Worm (Caenorhabditis elegans): Measurements from ENCODE around the gene R08A2.1.

Gene R08A2.1

DNA sequence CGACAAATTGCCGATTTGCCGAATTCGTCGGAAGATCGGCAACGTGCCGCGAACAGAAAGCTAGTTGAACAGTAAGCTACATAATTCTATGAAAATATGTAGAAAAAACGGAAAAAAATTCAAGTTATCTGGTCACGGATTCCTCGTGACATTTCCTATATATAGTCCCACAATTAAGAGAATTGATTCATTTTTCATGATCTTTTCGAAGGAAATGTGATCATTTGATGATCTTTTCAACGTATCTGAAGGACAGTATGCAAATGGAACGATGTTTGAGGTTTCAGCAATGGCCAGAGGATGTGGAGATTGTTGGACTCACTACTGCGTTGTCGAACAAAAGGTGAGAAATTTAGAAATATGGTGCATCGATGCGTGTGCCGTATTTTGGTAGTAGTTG lies 11.4 kb downstream of the R08A2.1 start, which contains the start of gene R08A2.9:
R08A2.9 (plus strand) TSS at position 301 of the 400 bp plus-strand sequence.
- TF ChIP-seq elt-1 (tag; optimal IDR thresholded peaks at IDR 0.05; ENCODE audit: borderline replicate concordance, insufficient read depth) (no peak), lin-32 (GFP tag; optimal IDR thresholded peaks at IDR 0.05) (no peak), snpc-4 (tag; optimal IDR thresholded peaks at IDR 0.05) (no peak), ces-1 (GFP tag; optimal IDR thresholded peaks at IDR 0.05) (no peak), tbx-8 (GFP tag; optimal IDR thresholded peaks at IDR 0.05) (no peak), lsy-2 (tag; optimal IDR thresholded peaks at IDR 0.05) (no peak), ham-2 (GFP tag; optimal IDR thresholded peaks at IDR 0.05) (no peak), mab-5 (tag; optimal IDR thresholded peaks at IDR 0.05) (no peak), unc-120 (tag; optimal IDR thresholded peaks at IDR 0.05; ENCODE audit: poor library complexity, severe bottlenecking) (no peak), blmp-1 (tag; optimal IDR thresholded peaks at IDR 0.05) (no peak), unc-62 (GFP tag; optimal IDR thresholded peaks at IDR 0.05) (no peak), unc-39 (tag; optimal IDR thresholded peaks at IDR 0.05) (no peak), mls-2 (tag; optimal IDR thresholded peaks at IDR 0.05) (no peak), sem-2 (GFP tag; optimal IDR thresholded peaks at IDR 0.05) (no peak), hlh-1 (tag; optimal IDR thresholded peaks at IDR 0.05) (no peak), elt-3 (tag; optimal IDR thresholded peaks at IDR 0.05) (no peak), pha-4 (tag; optimal IDR thresholded peaks at IDR 0.05) (no peak), M03D4.4 (tag; optimal IDR thresholded peaks at IDR 0.05) (no peak), bed-3 (GFP tag; optimal IDR thresholded peaks at IDR 0.05) (no peak)

DNA sequence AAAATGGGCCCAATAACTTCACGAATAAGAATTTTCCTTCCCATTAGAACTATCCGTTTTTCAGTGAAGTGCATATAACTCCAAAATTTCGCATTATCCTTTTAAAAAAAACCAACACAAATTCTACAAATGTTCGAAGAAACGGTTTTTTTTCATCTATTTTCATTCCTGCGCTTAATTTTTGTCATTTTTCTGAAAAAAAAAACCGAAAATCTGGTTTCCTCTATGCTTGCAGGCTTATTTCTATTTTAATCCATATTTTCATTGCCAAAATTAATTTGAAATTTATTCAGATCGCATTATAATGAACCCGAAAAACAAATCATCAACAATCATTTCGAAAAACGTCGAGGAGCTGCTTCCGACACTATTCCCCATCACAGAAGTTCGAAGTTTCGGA lies 20.7 kb downstream of the R08A2.1 start, which contains the start of gene set-5:
set-5 (plus strand) TSS at position 301 of the 400 bp plus-strand sequence.
- TF ChIP-seq lin-13 (tag; optimal IDR thresholded peaks at IDR 0.05): no peak
- no peak for TF ChIP-seq ces-1 (GFP tag; optimal IDR thresholded peaks at IDR 0.05)
- TF ChIP-seq hlh-1 (tag; optimal IDR thresholded peaks at IDR 0.05): no peak
- no peak for TF ChIP-seq elt-1 (tag; optimal IDR thresholded peaks at IDR 0.05; ENCODE audit: borderline replicate concordance, insufficient read depth)
- TF ChIP-seq ham-2 (GFP tag; optimal IDR thresholded peaks at IDR 0.05): no peak
- no peak for TF ChIP-seq drap-1 (GFP tag; optimal IDR thresholded peaks at IDR 0.05)

DNA sequence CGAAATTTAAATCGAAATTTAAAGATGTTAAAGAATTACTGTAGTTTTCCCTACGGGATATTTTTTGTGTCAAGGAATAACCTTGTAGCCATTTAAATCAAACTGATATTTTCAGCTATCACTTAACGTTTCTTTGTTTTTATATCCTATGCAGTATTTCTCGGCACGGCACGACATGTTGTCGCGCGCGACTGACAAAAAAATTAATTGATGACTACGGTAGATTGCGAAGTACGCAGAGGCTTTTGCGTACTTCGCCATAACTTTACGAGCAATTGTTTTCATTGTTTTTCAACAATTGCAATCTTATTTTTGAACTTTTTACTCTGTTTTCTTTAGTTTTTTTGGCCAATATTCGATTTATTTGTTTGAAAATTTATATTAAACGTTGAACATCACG lies 21.4 kb downstream of the R08A2.1 start:
- peak; percentile 17 for TF ChIP-seq lsy-2 (tag; optimal IDR thresholded peaks at IDR 0.05)
- TF ChIP-seq unc-39 (tag; optimal IDR thresholded peaks at IDR 0.05): no peak
- TF ChIP-seq ztf-11 (tag; optimal IDR thresholded peaks at IDR 0.05): no peak
- TF ChIP-seq M03D4.4 (tag; optimal IDR thresholded peaks at IDR 0.05): no peak

DNA sequence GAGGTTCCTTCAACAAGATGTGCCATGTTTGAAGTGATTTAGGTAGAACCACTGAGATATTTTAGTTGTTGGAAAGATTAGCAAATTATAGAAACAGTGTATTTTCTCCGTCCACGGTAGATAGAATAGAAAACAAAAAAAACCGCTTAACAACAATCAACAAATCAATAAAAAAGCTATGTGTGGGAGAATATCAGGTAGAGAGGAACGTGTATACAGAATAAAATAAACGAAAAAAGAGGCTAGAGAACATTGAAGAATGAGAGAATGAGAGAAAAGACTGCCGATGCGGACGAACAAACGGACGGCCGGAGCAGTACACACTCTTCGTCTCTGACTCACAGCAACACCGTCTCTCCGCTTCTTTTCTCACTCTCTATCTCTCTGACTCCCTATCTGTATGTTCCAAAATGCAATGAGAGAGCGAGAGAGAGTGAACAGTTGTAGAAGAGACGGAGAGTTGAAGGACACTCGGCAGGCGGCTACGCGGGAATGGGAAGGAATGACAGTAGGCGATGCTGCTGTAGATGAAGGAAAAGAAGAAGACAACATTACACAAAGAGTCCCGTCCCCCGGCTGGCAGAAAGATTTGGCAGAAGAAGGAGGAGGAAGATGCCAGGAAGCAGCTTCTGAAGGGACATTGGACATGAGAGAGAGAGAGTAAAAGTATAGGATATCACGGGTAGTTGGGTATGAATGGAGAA lies 22.6 kb downstream of the R08A2.1 start, which contains the start of gene unc-112:
unc-112 (minus strand) TSS at position 51 of the 704 bp plus-strand sequence.
- TF ChIP-seq unc-62 (GFP tag; optimal IDR thresholded peaks at IDR 0.05): peak; percentile 97
- peak; percentile 90 for TF ChIP-seq ces-1 (GFP tag; optimal IDR thresholded peaks at IDR 0.05)
- peak; percentile 86 for TF ChIP-seq ham-2 (GFP tag; optimal IDR thresholded peaks at IDR 0.05)
- peak; percentile 15 for TF ChIP-seq lin-13 (tag; optimal IDR thresholded peaks at IDR 0.05)
- TF ChIP-seq zip-8 (tag; optimal IDR thresholded peaks at IDR 0.05): no peak
- peak; percentile 31 for TF ChIP-seq nhr-237 (tag; optimal IDR thresholded peaks at IDR 0.05)
- no peak for TF ChIP-seq unc-39 (tag; optimal IDR thresholded peaks at IDR 0.05)
- TF ChIP-seq nhr-2 (tag; optimal IDR thresholded peaks at IDR 0.05): peak; percentile 72
- no peak for TF ChIP-seq lin-32 (GFP tag; optimal IDR thresholded peaks at IDR 0.05)
- TF ChIP-seq mls-2 (tag; optimal IDR thresholded peaks at IDR 0.05): peak; percentile 89
- peak; percentile 42 for TF ChIP-seq M03D4.4 (tag; optimal IDR thresholded peaks at IDR 0.05)
- TF ChIP-seq lsy-2 (tag; optimal IDR thresholded peaks at IDR 0.05): peak; percentile 35
- peak; percentile 98 for TF ChIP-seq hlh-1 (tag; optimal IDR thresholded peaks at IDR 0.05)
- TF ChIP-seq ceh-39 (tag; optimal IDR thresholded peaks at IDR 0.05): peak; percentile 6
- TF ChIP-seq cnd-1 (tag; optimal IDR thresholded peaks at IDR 0.05): peak; percentile 76
- TF ChIP-seq nhr-76 (tag; optimal IDR thresholded peaks at IDR 0.05): no peak
- no peak for TF ChIP-seq nhr-12 (tag; optimal IDR thresholded peaks at IDR 0.05)
- TF ChIP-seq elt-3 (tag; optimal IDR thresholded peaks at IDR 0.05): peak; percentile 14
- TF ChIP-seq nhr-28 (tag; optimal IDR thresholded peaks at IDR 0.05): no peak
- TF ChIP-seq snpc-4 (tag; optimal IDR thresholded peaks at IDR 0.05): no peak
- TF ChIP-seq pha-4 (tag; optimal IDR thresholded peaks at IDR 0.05): peak; percentile 80
- TF ChIP-seq mep-1 (tag; optimal IDR thresholded peaks at IDR 0.05): peak; percentile 66
- peak; percentile 99 for TF ChIP-seq unc-120 (tag; optimal IDR thresholded peaks at IDR 0.05; ENCODE audit: poor library complexity, severe bottlenecking)
- peak; percentile 77 for TF ChIP-seq sptf-1 (tag; optimal IDR thresholded peaks at IDR 0.05)
- peak; percentile 91 for TF ChIP-seq drap-1 (GFP tag; optimal IDR thresholded peaks at IDR 0.05)
- TF ChIP-seq ztf-11 (tag; optimal IDR thresholded peaks at IDR 0.05): peak; percentile 78

Measured in whole organism, mixed stage, embryonic.